Fruit fly (Drosophila melanogaster) whole organism, prepupa: ENCODE measurements around the gene CG2865.

Source experiments
- Blimp-1 ChIP-seq: fragments of 200-800 bp; sonication (Bioruptor generic); optimal IDR thresholded peaks from 3 replicates; lab custom pipeline; 2017; ENCODE audit warnings: missing biosample characterization, missing genetic modification characterization, mild to moderate bottlenecking, moderate library complexity, missing genetic modification reagents
- CG10669 ChIP-seq: fragments of 200-800 bp; sonication (Bioruptor generic); optimal IDR thresholded peaks from 3 replicates; lab custom pipeline; 2018; ENCODE audit warnings: missing biosample characterization, mild to moderate bottlenecking, missing genetic modification characterization, moderate library complexity
- CG11294 ChIP-seq: fragments of 200-800 bp; sonication (Bioruptor generic); IDR thresholded peaks from 2 replicates; pipeline ENCODE4 v1.3.6; 2022; ENCODE audit warnings: missing biosample characterization, missing genetic modification characterization
- CG11762 ChIP-seq: fragments of 200-800 bp; sonication (Bioruptor generic); optimal IDR thresholded peaks from 3 replicates; lab custom pipeline; 2016; ENCODE audit warnings: missing biosample characterization, missing genetic modification characterization; ENCODE audit not compliant: insufficient read depth
- CG15336 ChIP-seq: fragments of 200-800 bp; sonication (Bioruptor generic); IDR thresholded peaks from 2 replicates; pipeline ENCODE4 v1.3.6; 2022; ENCODE audit warnings: missing biosample characterization, missing genetic modification characterization
- CG1621 ChIP-seq: fragments of 200-800 bp; sonication (Bioruptor generic); optimal IDR thresholded peaks from 3 replicates; lab custom pipeline; 2018; ENCODE audit warnings: missing biosample characterization, mild to moderate bottlenecking, missing genetic modification characterization
- CG16779 ChIP-seq: fragments of 200-800 bp; sonication (Bioruptor generic); optimal IDR thresholded peaks from 3 replicates; lab custom pipeline; 2017; ENCODE audit warnings: missing biosample characterization, mild to moderate bottlenecking, missing genetic modification characterization
- CG31627 ChIP-seq: fragments of 200-800 bp; sonication (Bioruptor generic); optimal IDR thresholded peaks from 3 replicates; lab custom pipeline; 2016; ENCODE audit warnings: missing biosample characterization, missing genetic modification characterization
- CG32006 ChIP-seq: fragments of 200-800 bp; sonication (Bioruptor generic); optimal IDR thresholded peaks from 3 replicates; lab custom pipeline; 2017; ENCODE audit warnings: missing biosample characterization, mild to moderate bottlenecking, missing genetic modification characterization
- CG34406 ChIP-seq: fragments of 200-800 bp; sonication (Bioruptor generic); optimal IDR thresholded peaks from 3 replicates; lab custom pipeline; 2016; ENCODE audit warnings: missing biosample characterization, missing genetic modification characterization
- CG4318 ChIP-seq: fragments of 200-800 bp; sonication (Bioruptor generic); optimal IDR thresholded peaks from 3 replicates; lab custom pipeline; 2017; ENCODE audit warnings: missing biosample characterization, mild to moderate bottlenecking, missing genetic modification characterization
- CG6276 ChIP-seq: fragments of 200-800 bp; sonication (Bioruptor generic); optimal IDR thresholded peaks from 2 replicates; lab custom pipeline; 2017; ENCODE audit warnings: missing biosample characterization, mild to moderate bottlenecking, missing genetic modification characterization
- CG6792 ChIP-seq: fragments of 200-800 bp; sonication (Bioruptor generic); optimal IDR thresholded peaks from 3 replicates; lab custom pipeline; 2016; ENCODE audit warnings: missing biosample characterization, missing genetic modification characterization
- CG6808 ChIP-seq: fragments of 200-800 bp; sonication (Bioruptor generic); optimal IDR thresholded peaks from 3 replicates; lab custom pipeline; 2017; ENCODE audit warnings: missing biosample characterization, missing genetic modification characterization, mild to moderate bottlenecking, moderate library complexity, missing genetic modification reagents
- CG6854 ChIP-seq: fragments of 200-800 bp; sonication (Bioruptor generic); optimal IDR thresholded peaks from 2 replicates; lab custom pipeline; 2017; ENCODE audit warnings: missing biosample characterization, mild to moderate bottlenecking, missing genetic modification characterization
- CG7368 ChIP-seq: fragments of 200-800 bp; sonication (Bioruptor generic); optimal IDR thresholded peaks from 3 replicates; lab custom pipeline; 2016; ENCODE audit warnings: missing biosample characterization, missing genetic modification characterization
- CG8119 ChIP-seq: fragments of 200-800 bp; sonication (Bioruptor generic); IDR thresholded peaks from 3 replicates; pipeline ENCODE4 v1.3.6; 2022; ENCODE audit warnings: missing biosample characterization, missing genetic modification characterization
- CG8319 ChIP-seq: fragments of 200-800 bp; sonication (Bioruptor generic); optimal IDR thresholded peaks from 3 replicates; lab custom pipeline; 2016; ENCODE audit warnings: missing biosample characterization, missing genetic modification characterization
- CG8632 ChIP-seq: fragments of 200-800 bp; sonication (Bioruptor generic); optimal IDR thresholded peaks from 3 replicates; lab custom pipeline; 2016; ENCODE audit warnings: missing biosample characterization, missing genetic modification characterization
- Eip75B ChIP-seq: fragments of 200-800 bp; sonication (Bioruptor generic); optimal IDR thresholded peaks from 3 replicates; lab custom pipeline; 2016; ENCODE audit warnings: missing biosample characterization, missing genetic modification characterization
- Eip78C ChIP-seq: fragments of 200-800 bp; sonication (Bioruptor generic); peaks from one replicate; lab custom pipeline; 2016; ENCODE audit warnings: missing biosample characterization, missing genetic modification characterization
- Eip93F ChIP-seq: fragments of 200-800 bp; sonication (Bioruptor generic); optimal IDR thresholded peaks from 2 replicates; lab custom pipeline; 2016; ENCODE audit warnings: missing biosample characterization, mild to moderate bottlenecking, missing genetic modification characterization
- Ets96B ChIP-seq: fragments of 200-800 bp; optimal IDR thresholded peaks from 2 replicates; lab custom pipeline; 2019; ENCODE audit warnings: missing biosample characterization, mild to moderate bottlenecking, missing genetic modification characterization, moderate library complexity
- Gug ChIP-seq: fragments of 200-800 bp; sonication (Bioruptor generic); IDR thresholded peaks from 2 replicates; pipeline ENCODE4 v1.3.6; 2022; ENCODE audit warnings: missing biosample characterization, missing genetic modification characterization
- Hr38 ChIP-seq: sonication (Bioruptor generic); optimal IDR thresholded peaks from 2 replicates; lab custom pipeline; 2016; ENCODE audit warnings: missing biosample characterization, missing genetic modification characterization
- Hr39 ChIP-seq: fragments of 200-800 bp; sonication (Bioruptor generic); optimal IDR thresholded peaks from 2 replicates; lab custom pipeline; 2016; ENCODE audit warnings: missing biosample characterization, missing genetic modification characterization
- Lpt ChIP-seq: fragments of 200-800 bp; sonication (Bioruptor generic); optimal IDR thresholded peaks from 3 replicates; lab custom pipeline; 2016; ENCODE audit warnings: missing biosample characterization, missing genetic modification characterization
- Met ChIP-seq: fragments of 200-800 bp; sonication (Bioruptor generic); optimal IDR thresholded peaks from 3 replicates; lab custom pipeline; 2016; ENCODE audit warnings: missing biosample characterization, missing genetic modification characterization
- OdsH ChIP-seq: fragments of 200-800 bp; sonication (Bioruptor generic); optimal IDR thresholded peaks from 3 replicates; lab custom pipeline; 2016; ENCODE audit warnings: missing biosample characterization, missing genetic modification characterization
- Smox ChIP-seq: fragments of 200-800 bp; sonication (Bioruptor generic); optimal IDR thresholded peaks from 3 replicates; lab custom pipeline; 2016; ENCODE audit warnings: missing biosample characterization, missing genetic modification characterization
- Sox102F ChIP-seq: fragments of 200-800 bp; sonication (Bioruptor generic); optimal IDR thresholded peaks from 2 replicates; lab custom pipeline; 2016; ENCODE audit warnings: missing biosample characterization, mild to moderate bottlenecking, missing genetic modification characterization
- Sox15 ChIP-seq: fragments of 200-800 bp; sonication (Bioruptor generic); optimal IDR thresholded peaks from 3 replicates; lab custom pipeline; 2016; ENCODE audit warnings: missing biosample characterization, missing genetic modification characterization
- achi ChIP-seq: fragments of 200-800 bp; sonication (Bioruptor generic); optimal IDR thresholded peaks from 3 replicates; lab custom pipeline; 2016; ENCODE audit warnings: missing biosample characterization, missing genetic modification characterization
- acj6 ChIP-seq: fragments of 200-800 bp; sonication (Bioruptor generic); optimal IDR thresholded peaks from 3 replicates; lab custom pipeline; 2016; ENCODE audit warnings: missing biosample characterization, missing genetic modification characterization
- dac ChIP-seq: fragments of 200-800 bp; sonication (Bioruptor generic); optimal IDR thresholded peaks from 2 replicates; lab custom pipeline; 2017; ENCODE audit warnings: missing biosample characterization, mild to moderate bottlenecking, missing genetic modification characterization
- dsx ChIP-seq: fragments of 200-800 bp; optimal IDR thresholded peaks from 3 replicates; lab custom pipeline; 2019; ENCODE audit warnings: missing biosample characterization, mild to moderate bottlenecking, missing genetic modification characterization, moderate library complexity; ENCODE audit not compliant: poor library complexity, severe bottlenecking
- esn ChIP-seq: fragments of 200-800 bp; sonication (Bioruptor generic); optimal IDR thresholded peaks from 2 replicates; lab custom pipeline; 2016; ENCODE audit warnings: missing biosample characterization, mild to moderate bottlenecking, missing genetic modification characterization, moderate library complexity
- fd59A ChIP-seq: fragments of 200-800 bp; sonication (Bioruptor generic); optimal IDR thresholded peaks from 2 replicates; lab custom pipeline; 2017; ENCODE audit warnings: missing biosample characterization, mild to moderate bottlenecking, missing genetic modification characterization, missing genetic modification reagents
- fd85E ChIP-seq: fragments of 200-800 bp; sonication (Bioruptor generic); optimal IDR thresholded peaks from 3 replicates; lab custom pipeline; 2016; ENCODE audit warnings: missing biosample characterization, missing genetic modification characterization
- fkh ChIP-seq: fragments of 200-800 bp; sonication (Bioruptor generic); optimal IDR thresholded peaks from 3 replicates; lab custom pipeline; 2017; ENCODE audit warnings: missing biosample characterization, mild to moderate bottlenecking, missing genetic modification characterization, moderate library complexity
- lz ChIP-seq: fragments of 200-800 bp; sonication (Bioruptor generic); optimal IDR thresholded peaks from 3 replicates; lab custom pipeline; 2016; ENCODE audit warnings: missing biosample characterization, missing genetic modification characterization
- net ChIP-seq: fragments of 200-800 bp; sonication (Bioruptor generic); optimal IDR thresholded peaks from 3 replicates; lab custom pipeline; 2016; ENCODE audit warnings: missing biosample characterization, missing genetic modification characterization
- pdm3 ChIP-seq: fragments of 200-800 bp; sonication (Bioruptor generic); optimal IDR thresholded peaks from 3 replicates; lab custom pipeline; 2016; ENCODE audit warnings: missing biosample characterization, missing genetic modification characterization
- salr ChIP-seq, 2 experiments: fragments of 200-800 bp; sonication (Bioruptor generic); optimal IDR thresholded peaks; 3 replicates each; lab custom pipeline; 2016 to 2018; ENCODE audit warnings: missing biosample characterization in 2 of 2, missing genetic modification characterization in 2 of 2, mild to moderate bottlenecking in 1 of 2
- spab ChIP-seq: fragments of 200-800 bp; sonication (Bioruptor generic); optimal IDR thresholded peaks from 2 replicates; lab custom pipeline; 2017; ENCODE audit warnings: missing biosample characterization, mild to moderate bottlenecking, missing genetic modification characterization, missing genetic modification reagents
- ss ChIP-seq, 2 experiments: fragments of 200-800 bp; sonication (Bioruptor generic); optimal IDR thresholded peaks; 2 replicates in 1 of 2; 3 replicates in 1 of 2; lab custom pipeline; 2017 to 2018; ENCODE audit warnings: mild to moderate bottlenecking in 2 of 2, missing biosample characterization in 2 of 2, missing genetic modification characterization in 2 of 2, moderate library complexity in 1 of 2
- svp ChIP-seq: fragments of 200-800 bp; sonication (Bioruptor generic); peaks from one replicate; lab custom pipeline; 2016; ENCODE audit warnings: missing biosample characterization, missing genetic modification characterization

The CG2865 gene

dm6 chrX:2269822-2270556 is 23.2 kb downstream of the CG2865 start (continued):
- TF ChIP-seq pdm3 (peak; percentile 51), CG16779 (tag; lab: Kevin White, UChicago) (no peak), CG4318 (peak; percentile 50), spab (GFP tag; lab: Kevin White, UChicago) (no peak), CG6854 (GFP tag; lab: Kevin White, UChicago) (peak; percentile 28), CG6808 (GFP tag; lab: Kevin White, UChicago) (peak; percentile 29), CG11762 (GFP tag; lab: Kevin White, UChicago) (no peak), CG7368 (GFP tag; lab: Kevin White, UChicago) (peak; percentile 20), CG8319 (GFP tag; lab: Kevin White, UChicago) (peak; percentile 34), net (GFP tag; lab: Kevin White, UChicago) (peak; percentile 48), CG6792 (GFP tag; lab: Kevin White, UChicago) (peak; percentile 44), CG1621 (tag; lab: Kevin White, UChicago) (no peak), Eip78C (GFP tag; lab: Kevin White, UChicago) (peak; percentile 60), Eip93F (GFP tag; lab: Kevin White, UChicago) (no peak), CG32006 (GFP tag; lab: Kevin White, UChicago) (peak; percentile 75)

DNA sequence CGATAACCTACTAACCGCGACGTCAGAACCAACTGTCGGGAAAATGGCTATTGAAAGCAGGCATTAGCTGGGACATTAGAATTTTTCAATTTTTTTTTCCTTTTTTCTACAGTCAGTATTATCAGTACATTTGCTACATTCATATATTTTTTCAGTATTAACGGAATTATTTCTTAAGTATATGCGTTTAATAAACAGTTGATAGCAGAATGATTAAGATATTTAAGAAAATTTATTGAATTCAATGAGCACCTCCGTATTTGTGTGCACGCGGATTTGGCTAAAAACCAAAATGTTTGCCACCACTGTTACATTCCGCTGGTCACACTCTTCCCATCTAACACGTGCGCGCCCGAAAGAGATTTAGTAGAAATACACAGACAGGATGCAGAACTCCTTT is 30.7 kb downstream of the CG2865 start, which contains the start of the genes temp and CG3071:
TSS of gene temp (minus strand) at position 5 of the 400 bp plus-strand sequence.
TSS of gene CG3071 (plus strand) at position 327 of the 400 bp plus-strand sequence.
- TF ChIP-seq CG7368 (GFP tag; lab: Kevin White, UChicago) = no peak
- no peak for TF ChIP-seq Sox102F (GFP tag; lab: Kevin White, UChicago)
- no peak for TF ChIP-seq CG6854 (GFP tag; lab: Kevin White, UChicago)
- peak; percentile 37 for TF ChIP-seq dac (GFP tag; lab: Kevin White, UChicago)
- peak; percentile 33 for TF ChIP-seq achi (GFP tag; lab: Kevin White, UChicago)
- TF ChIP-seq Sox15 (GFP tag; lab: Kevin White, UChicago) = peak; percentile 39
- TF ChIP-seq Met (GFP tag; lab: Kevin White, UChicago) = peak; percentile 62
- TF ChIP-seq CG31627 = peak; percentile 67
- peak; percentile 27; the same call in 1 of the 2 replicates for TF ChIP-seq CG15336 (GFP tag; lab: Robert Waterston, UW)
- TF ChIP-seq salr (GFP tag; optimal IDR thresholded peaks at IDR 0.05; lab: Kevin White, UChicago) = no peak
- TF ChIP-seq OdsH (GFP tag; lab: Kevin White, UChicago) = peak; percentile 62
- no peak for TF ChIP-seq Blimp-1
- TF ChIP-seq CG11294 (GFP tag; lab: Robert Waterston, UW) = no peak; the same call in 1 of the 2 replicates
- TF ChIP-seq CG8119 = no peak
- no peak for TF ChIP-seq fkh (GFP tag; lab: Kevin White, UChicago)
- TF ChIP-seq spab (GFP tag; lab: Kevin White, UChicago) = no peak
- TF ChIP-seq Lpt = no peak
- peak; percentile 72 for TF ChIP-seq esn
- TF ChIP-seq lz (GFP tag; lab: Kevin White, UChicago) = peak; percentile 73
- no peak for TF ChIP-seq CG6276 (GFP tag; lab: Kevin White, UChicago)
- TF ChIP-seq CG1621 (tag; lab: Kevin White, UChicago) = no peak
- peak; percentile 16 for TF ChIP-seq dsx (GFP tag; lab: Kevin White, UChicago)
- peak; percentile 54 for TF ChIP-seq CG6792 (GFP tag; lab: Kevin White, UChicago)
- TF ChIP-seq CG8632 (GFP tag; lab: Kevin White, UChicago) = peak; percentile 21
- peak; percentile 69 for TF ChIP-seq Hr39 (GFP tag; lab: Kevin White, UChicago)
- peak; percentile 16 to 52 for TF ChIP-seq ss (GFP tag; optimal IDR thresholded peaks at IDR 0.05; lab: Kevin White, UChicago)
- peak; percentile 95 for TF ChIP-seq svp
- TF ChIP-seq acj6 = peak; percentile 65
- peak; percentile 54 for TF ChIP-seq CG34406 (GFP tag; lab: Kevin White, UChicago)
- TF ChIP-seq fd59A (GFP tag; lab: Kevin White, UChicago) = peak; percentile 8
- peak; percentile 47 for TF ChIP-seq Ets96B
- TF ChIP-seq CG8319 (GFP tag; lab: Kevin White, UChicago) = no peak
- TF ChIP-seq net (GFP tag; lab: Kevin White, UChicago) = peak; percentile 3
- TF ChIP-seq CG16779 (tag; lab: Kevin White, UChicago) = no peak
- peak; percentile 61 for TF ChIP-seq Eip75B (GFP tag; lab: Kevin White, UChicago)
- no peak for TF ChIP-seq Hr38 (GFP tag; lab: Kevin White, UChicago)
- no peak for TF ChIP-seq fd85E (GFP tag; lab: Kevin White, UChicago)
- peak; percentile 27; the same call in 1 of the 2 replicates for TF ChIP-seq Gug (GFP tag; lab: Robert Waterston, UW)
- peak; percentile 32 for TF ChIP-seq CG10669
- peak; percentile 62 for TF ChIP-seq CG32006 (GFP tag; lab: Kevin White, UChicago)
- no peak for TF ChIP-seq Smox
